Fruit fly (Drosophila melanogaster) whole organism, embryonic: Measurements from ENCODE around the gene CG43127.

Experiments
- B-H2 ChIP-seq: fragments of 200-800 bp; sonication (Bioruptor generic); optimal IDR thresholded peaks from 2 replicates; lab custom pipeline; 2018; ENCODE audit warnings: missing biosample characterization, mild to moderate bottlenecking, missing genetic modification characterization
- BtbVII ChIP-seq: fragments of 200-800 bp; sonication (Bioruptor generic); optimal IDR thresholded peaks from 3 replicates; lab custom pipeline; 2017; ENCODE audit warnings: missing biosample characterization, mild to moderate bottlenecking, missing genetic modification characterization
- CG10462 ChIP-seq: fragments of 200-800 bp; sonication (Bioruptor generic); optimal IDR thresholded peaks from 2 replicates; lab custom pipeline; 2016; ENCODE audit warnings: missing biosample characterization, missing genetic modification characterization
- CG10543 ChIP-seq: fragments of 200-800 bp; sonication (Bioruptor generic); optimal IDR thresholded peaks from 3 replicates; lab custom pipeline; 2017; ENCODE audit warnings: missing biosample characterization, mild to moderate bottlenecking, missing genetic modification characterization, moderate library complexity
- CG11696 ChIP-seq: fragments of 200-800 bp; sonication (Bioruptor generic); IDR thresholded peaks from 2 replicates; pipeline ENCODE4 v1.3.6; 2022; ENCODE audit warnings: missing biosample characterization, missing genetic modification characterization
- CG12299 ChIP-seq: fragments of 200-800 bp; sonication (Bioruptor generic); optimal IDR thresholded peaks from 2 replicates; lab custom pipeline; 2018; ENCODE audit warnings: missing biosample characterization, mild to moderate bottlenecking, missing genetic modification characterization
- CG1233 ChIP-seq: fragments of 200-800 bp; sonication (Bioruptor generic); optimal IDR thresholded peaks from 4 replicates; lab custom pipeline; 2018; ENCODE audit warnings: missing biosample characterization, mild to moderate bottlenecking, missing genetic modification characterization
- CG16813 ChIP-seq: fragments of 200-800 bp; sonication (Bioruptor generic); IDR thresholded peaks from 3 replicates; pipeline ENCODE4 v1.3.6; 2022; ENCODE audit warnings: missing biosample characterization, missing genetic modification characterization; ENCODE audit not compliant: partially characterized antibody
- CG1832 ChIP-seq: fragments of 200-800 bp; sonication (Bioruptor generic); optimal IDR thresholded peaks from 2 replicates; lab custom pipeline; 2017; ENCODE audit warnings: missing biosample characterization, mild to moderate bottlenecking, missing genetic modification characterization, inconsistent platforms
- CG32767 ChIP-seq: fragments of 200-800 bp; sonication (Bioruptor generic); IDR thresholded peaks from 2 replicates; pipeline ENCODE4 v1.3.6; 2022; ENCODE audit warnings: missing biosample characterization, missing genetic modification characterization
- CG4328 ChIP-seq: fragments of 200-800 bp; sonication (Bioruptor generic); optimal IDR thresholded peaks from 3 replicates; lab custom pipeline; 2017; ENCODE audit warnings: missing biosample characterization, missing genetic modification reagents, missing genetic modification characterization
- CG6654 ChIP-seq: fragments of 200-800 bp; sonication (Bioruptor generic); optimal IDR thresholded peaks from 2 replicates; lab custom pipeline; 2017; ENCODE audit warnings: missing biosample characterization, mild to moderate bottlenecking, missing genetic modification characterization
- CrebB ChIP-seq: fragments of 200-800 bp; sonication (Bioruptor generic); optimal IDR thresholded peaks from 3 replicates; lab custom pipeline; 2018; ENCODE audit warnings: missing biosample characterization, mild to moderate bottlenecking, missing genetic modification characterization
- Dp ChIP-seq: fragments of 200-800 bp; sonication (Bioruptor generic); optimal IDR thresholded peaks from 2 replicates; lab custom pipeline; 2018; ENCODE audit warnings: missing biosample characterization, mild to moderate bottlenecking, missing genetic modification characterization, moderate library complexity
- Dref ChIP-seq: fragments of 200-800 bp; sonication (Bioruptor generic); IDR thresholded peaks from 2 replicates; pipeline ENCODE4 v1.3.6; 2022; ENCODE audit warnings: missing biosample characterization, missing genetic modification characterization
- HHEX ChIP-seq: fragments of 200-800 bp; sonication (Bioruptor generic); optimal IDR thresholded peaks from 3 replicates; lab custom pipeline; 2017; ENCODE audit warnings: missing biosample characterization, mild to moderate bottlenecking, missing genetic modification characterization, missing genetic modification reagents
- HmgD ChIP-seq: fragments of 200-800 bp; sonication (Bioruptor generic); optimal IDR thresholded peaks from 3 replicates; lab custom pipeline; 2016; ENCODE audit warnings: missing biosample characterization, missing genetic modification characterization
- HmgZ ChIP-seq: fragments of 200-800 bp; sonication (Bioruptor generic); optimal IDR thresholded peaks from 2 replicates; lab custom pipeline; 2018; ENCODE audit warnings: missing biosample characterization, mild to moderate bottlenecking, missing genetic modification characterization
- Nf-YC ChIP-seq: fragments of 200-800 bp; optimal IDR thresholded peaks from 3 replicates; lab custom pipeline; 2019; ENCODE audit warnings: missing biosample characterization, mild to moderate bottlenecking, missing genetic modification characterization, moderate library complexity
- Optix ChIP-seq: fragments of 200-800 bp; sonication (Bioruptor generic); IDR thresholded peaks from 3 replicates; pipeline ENCODE4 v1.3.6; 2022; ENCODE audit warnings: missing biosample characterization, missing genetic modification characterization
- TFAM ChIP-seq: fragments of 200-800 bp; sonication (Bioruptor generic); optimal IDR thresholded peaks from 2 replicates; lab custom pipeline; 2017; ENCODE audit warnings: missing biosample characterization, missing genetic modification characterization, inconsistent platforms
- Taf1 ChIP-seq: fragments of 200-800 bp; sonication (Bioruptor generic); IDR thresholded peaks from 2 replicates; pipeline ENCODE4 v1.3.6; 2022; ENCODE audit warnings: missing biosample characterization, missing genetic modification characterization
- Vsx1 ChIP-seq: fragments of 200-800 bp; sonication (Bioruptor generic); optimal IDR thresholded peaks from 2 replicates; lab custom pipeline; 2017; ENCODE audit warnings: missing biosample characterization, mild to moderate bottlenecking, missing genetic modification characterization, missing genetic modification reagents
- bowl ChIP-seq: fragments of 200-800 bp; sonication (Bioruptor generic); IDR thresholded peaks from 2 replicates; pipeline ENCODE4 v1.3.6; 2022; ENCODE audit warnings: missing biosample characterization, missing genetic modification characterization
- br ChIP-seq: fragments of >200 bp; optimal IDR thresholded peaks from 2 replicates; lab custom pipeline; 2017
- chif ChIP-seq, 2 experiments: fragments of 200-800 bp; sonication (Bioruptor generic); optimal IDR thresholded peaks; 3 replicates each; lab custom pipeline; 2016; ENCODE audit warnings: missing biosample characterization in 2 of 2, missing genetic modification characterization in 2 of 2
- chinmo ChIP-seq: fragments of 200-800 bp; sonication (Bioruptor generic); IDR thresholded peaks from 4 replicates; pipeline ENCODE4 v1.3.6; 2022; ENCODE audit warnings: missing biosample characterization, missing genetic modification characterization; ENCODE audit not compliant: partially characterized antibody
- dan ChIP-seq: fragments of 200-800 bp; sonication (Bioruptor generic); IDR thresholded peaks from 2 replicates; pipeline ENCODE4 v1.3.6; 2022; ENCODE audit warnings: missing biosample characterization, missing genetic modification characterization
- dimm ChIP-seq: fragments of 200-800 bp; sonication (Bioruptor generic); IDR thresholded peaks from 2 replicates; pipeline ENCODE4 v1.3.6; 2022; ENCODE audit warnings: missing biosample characterization, missing genetic modification characterization
- ftz-f1 ChIP-seq: fragments of 200-800 bp; sonication (Bioruptor generic); optimal IDR thresholded peaks from 2 replicates; lab custom pipeline; 2016; ENCODE audit warnings: missing biosample characterization, missing genetic modification characterization
- fu2 ChIP-seq: fragments of 200-800 bp; sonication (Bioruptor generic); optimal IDR thresholded peaks from 2 replicates; lab custom pipeline; 2016; ENCODE audit warnings: missing biosample characterization, missing genetic modification characterization
- gcm2 ChIP-seq: fragments of 200-800 bp; sonication (Bioruptor generic); optimal IDR thresholded peaks from 2 replicates; lab custom pipeline; 2016; ENCODE audit warnings: missing biosample characterization, missing genetic modification characterization
- gro ChIP-seq: fragments of 200-800 bp; sonication (Bioruptor generic); optimal IDR thresholded peaks from 2 replicates; lab custom pipeline; 2016; ENCODE audit warnings: missing biosample characterization, missing genetic modification characterization
- gsb ChIP-seq: fragments of 200-800 bp; sonication (Bioruptor generic); IDR thresholded peaks from 2 replicates; pipeline ENCODE4 v1.3.6; 2022; ENCODE audit warnings: missing biosample characterization, missing genetic modification characterization
- hkb ChIP-seq, 2 experiments: fragments of 200-800 bp in 1 of 2; fragments of >200 bp in 1 of 2; sonication (Bioruptor generic) in 1 of 2; IDR thresholded peaks in 1 of 2; optimal IDR thresholded peaks in 1 of 2; 2 replicates each; pipeline versions ENCODE4 v1.3.6 to Lab custom; 2017 to 2022; ENCODE audit warnings: missing biosample characterization in 1 of 2, missing genetic modification characterization in 1 of 2
- insv ChIP-seq, 2 experiments: fragments of 200-800 bp; sonication (Bioruptor generic); optimal IDR thresholded peaks; 3 replicates each; lab custom pipeline; 2016 to 2018; ENCODE audit warnings: missing biosample characterization in 2 of 2, missing genetic modification characterization in 2 of 2
- lola ChIP-seq, 3 experiments: fragments of >200 bp in 2 of 3; fragments of 200-800 bp in 1 of 3; sonication (Bioruptor generic) in 1 of 3; optimal IDR thresholded peaks; 2 replicates each; lab custom pipeline; 2017 to 2019; ENCODE audit warnings: missing biosample characterization in 3 of 3, missing genetic modification characterization in 3 of 3, mild to moderate bottlenecking in 1 of 3, moderate library complexity in 1 of 3
- maf-S ChIP-seq: fragments of 200-800 bp; sonication (Bioruptor generic); optimal IDR thresholded peaks from 2 replicates; lab custom pipeline; 2016; ENCODE audit warnings: missing biosample characterization, missing genetic modification characterization
- mam ChIP-seq: fragments of 200-800 bp; sonication (Bioruptor generic); optimal IDR thresholded peaks from 3 replicates; lab custom pipeline; 2016; ENCODE audit warnings: missing biosample characterization, missing genetic modification characterization
- odd ChIP-seq: fragments of 200-800 bp; sonication (Bioruptor generic); optimal IDR thresholded peaks from 2 replicates; lab custom pipeline; 2017; ENCODE audit warnings: missing biosample characterization, mild to moderate bottlenecking, missing genetic modification characterization
- pan ChIP-seq, 4 experiments: fragments of >200 bp in 3 of 4; fragments of 200-800 bp in 1 of 4; sonication (Bioruptor generic) in 1 of 4; optimal IDR thresholded peaks in 3 of 4; IDR thresholded peaks in 1 of 4; 2 replicates each; pipeline versions ENCODE4 v1.3.6 to Lab custom; 2017 to 2022; ENCODE audit warnings: missing biosample characterization in 2 of 4, missing genetic modification characterization in 2 of 4, mixed read lengths in 1 of 4
- pb ChIP-seq: fragments of 200-800 bp; sonication (Bioruptor generic); optimal IDR thresholded peaks from 3 replicates; lab custom pipeline; 2016; ENCODE audit warnings: missing biosample characterization, missing genetic modification characterization
- pita ChIP-seq: fragments of 200-800 bp; sonication (Bioruptor generic); optimal IDR thresholded peaks from 2 replicates; lab custom pipeline; 2017; ENCODE audit warnings: missing biosample characterization, mild to moderate bottlenecking, missing genetic modification characterization
- repo ChIP-seq: fragments of 200-800 bp; sonication (Bioruptor generic); optimal IDR thresholded peaks from 2 replicates; lab custom pipeline; 2016; ENCODE audit warnings: missing biosample characterization, missing genetic modification characterization
- row ChIP-seq: fragments of 200-800 bp; sonication (Bioruptor generic); IDR thresholded peaks from 3 replicates; pipeline ENCODE4 v1.3.6; 2022; ENCODE audit warnings: missing biosample characterization, missing genetic modification characterization
- tna ChIP-seq: fragments of 200-800 bp; sonication (Bioruptor generic); IDR thresholded peaks from 2 replicates; pipeline ENCODE4 v1.3.6; 2022; ENCODE audit warnings: missing biosample characterization, missing genetic modification characterization; ENCODE audit not compliant: partially characterized antibody
- vvl ChIP-seq: fragments of 200-800 bp; sonication (Bioruptor generic); IDR thresholded peaks from 2 replicates; pipeline ENCODE4 v1.3.6; 2022; ENCODE audit warnings: missing biosample characterization, missing genetic modification characterization
- zfh1 ChIP-seq: fragments of 200-800 bp; sonication (Bioruptor generic); IDR thresholded peaks from 3 replicates; pipeline ENCODE4 v1.3.6; 2022; ENCODE audit warnings: missing biosample characterization, missing genetic modification characterization

CG43127 gene

dm6 chr3L:10660744-10661589 lies 35.6 kb upstream of the CG43127 start, which contains the start of the genes CG32066 and CG8003 (continued):
- TF ChIP-seq fu2 (GFP tag; lab: Kevin White, UChicago) (no peak), CG6654 (GFP tag; lab: Kevin White, UChicago) (no peak), Optix (peak; percentile 29; the same call in 1 of the 3 replicates), zfh1 (peak; percentile 51; the same call in 2 of the 3 replicates), pan (optimal IDR thresholded peaks at IDR 0.05; lab: Kevin White, UChicago) (no peak), pan (GFP tag; optimal IDR thresholded peaks at IDR 0.05 in 1 of 2, IDR thresholded peaks at IDR 0.05 in 1 of 2) (peak in 1 of 2 experiments; percentile 17), maf-S (GFP tag; lab: Kevin White, UChicago) (no peak), insv (GFP tag; optimal IDR thresholded peaks at IDR 0.05; lab: Kevin White, UChicago) (no peak), lola (GFP tag; optimal IDR thresholded peaks at IDR 0.05; lab: Kevin White, UChicago) (peak in 1 of 3 experiments; percentile 58), CG12299 (tag; lab: Kevin White, UChicago) (peak; percentile 45), HmgZ (tag; lab: Kevin White, UChicago) (peak; percentile 24), ftz-f1 (GFP tag; lab: Kevin White, UChicago) (no peak), CG1233 (no peak), row (GFP tag; lab: Robert Waterston, UW) (peak; percentile 82), dan (GFP tag; lab: Robert Waterston, UW) (no peak), Taf1 (GFP tag; lab: Robert Waterston, UW) (no peak), hkb (optimal IDR thresholded peaks at IDR 0.05; lab: Kevin White, UChicago) (no peak), hkb (GFP tag; IDR thresholded peaks at IDR 0.05; lab: Robert Waterston, UW) (0 out of 2 replicates have a peak, but pooled peaks have one; percentile 35), HmgD (no peak), vvl (GFP tag; lab: Robert Waterston, UW) (peak; percentile 32), CG1832 (GFP tag; lab: Kevin White, UChicago) (no peak), BtbVII (GFP tag; lab: Kevin White, UChicago) (peak; percentile 68), Dref (no peak), TFAM (GFP tag; lab: Kevin White, UChicago) (no peak), CG16813 (peak; percentile 94), CrebB (tag; lab: Kevin White, UChicago) (no peak), CG11696 (GFP tag; lab: Robert Waterston, UW) (no peak), chinmo (peak; percentile 61; the same call in 2 of the 4 replicates), pita (GFP tag; lab: Kevin White, UChicago) (no peak), repo (GFP tag; lab: Kevin White, UChicago) (no peak), Nf-YC (tag; lab: Kevin White, UChicago) (peak; percentile 70), br (no peak), Vsx1 (GFP tag; lab: Kevin White, UChicago) (no peak), CG10543 (GFP tag; lab: Kevin White, UChicago) (peak; percentile 64), gcm2 (no peak), Dp (peak; percentile 6), CG32767 (peak; percentile 18; the same call in 1 of the 2 replicates), mam (GFP tag; lab: Kevin White, UChicago) (peak; percentile 3), odd (no peak), chif (GFP tag; optimal IDR thresholded peaks at IDR 0.05; lab: Kevin White, UChicago) (no peak), gro (GFP tag; lab: Kevin White, UChicago) (peak; percentile 57), CG4328 (GFP tag; lab: Kevin White, UChicago) (no peak), CG10462 (GFP tag; lab: Kevin White, UChicago) (no peak), dimm (GFP tag; lab: Robert Waterston, UW) (0 out of 2 replicates have a peak, but pooled peaks have one; percentile 10), gsb (no peak), B-H2 (GFP tag; lab: Kevin White, UChicago) (no peak), bowl (peak; percentile 47; the same call in 1 of the 2 replicates), pb (GFP tag; lab: Kevin White, UChicago) (no peak), HHEX (GFP tag; lab: Kevin White, UChicago) (peak; percentile 30), tna (GFP tag; lab: Robert Waterston, UW) (peak; percentile 86)
